Worm (Caenorhabditis elegans) whole organism, L1 larva: ENCODE results near the gene C35A5.11.
A peak's percentile ranks its signal among the peaks of the same experiment; 100 is the strongest.

Experiments used
- C04F5.9 ChIP-seq: sonication (generic microtip); optimal IDR thresholded peaks from 2 replicates; lab custom pipeline; 2016; ENCODE audit warnings: missing genetic modification characterization, missing compliant biosample characterization
- C34B4.2 ChIP-seq: sonication (generic microtip); optimal IDR thresholded peaks from 2 replicates; lab custom pipeline; 2017; ENCODE audit warnings: mild to moderate bottlenecking, missing genetic modification characterization, missing compliant biosample characterization
- aha-1 ChIP-seq: fragments of 150-350 bp; optimal IDR thresholded peaks from 2 replicates; lab custom pipeline; 2014; ENCODE audit warnings: missing biosample characterization, missing genetic modification characterization
- alr-1 ChIP-seq: fragments of 200-800 bp; sonication (Bioruptor generic); optimal IDR thresholded peaks from 2 replicates; lab custom pipeline; 2018; ENCODE audit warnings: borderline replicate concordance, mild to moderate bottlenecking, missing genetic modification characterization, missing compliant biosample characterization
- aly-2 ChIP-seq: fragments of 150-350 bp; optimal IDR thresholded peaks from 2 replicates; lab custom pipeline; 2014; ENCODE audit warnings: missing biosample characterization, missing genetic modification characterization
- ama-1 ChIP-seq: fragments of 150-350 bp; optimal IDR thresholded peaks from 2 replicates; lab custom pipeline; 2014
- blmp-1 ChIP-seq: fragments of 150-350 bp; optimal IDR thresholded peaks from 2 replicates; lab custom pipeline; 2014; ENCODE audit warnings: missing biosample characterization, missing genetic modification characterization
- ceh-63 ChIP-seq: fragments of 200-800 bp; sonication (Bioruptor generic); optimal IDR thresholded peaks from 2 replicates; lab custom pipeline; 2018; ENCODE audit warnings: mild to moderate bottlenecking, missing genetic modification characterization, missing compliant biosample characterization
- ceh-82 ChIP-seq, 3 experiments: fragments of 150-350 bp in 1 of 3; sonication (generic microtip) in 2 of 3; optimal IDR thresholded peaks; 2 replicates each; lab custom pipeline; 2014 to 2017; ENCODE audit warnings: missing biosample characterization in 3 of 3, missing genetic modification characterization in 3 of 3
- dpl-1 ChIP-seq, 3 experiments: fragments of 150-350 bp in 2 of 3; sonication (generic microtip) in 1 of 3; optimal IDR thresholded peaks; 2 replicates each; lab custom pipeline; 2014 to 2017; ENCODE audit warnings: missing biosample characterization in 3 of 3, missing genetic modification characterization in 3 of 3, missing genetic modification reagents in 3 of 3
- dsc-1 ChIP-seq: sonication (generic microtip); optimal IDR thresholded peaks from 2 replicates; lab custom pipeline; 2016; ENCODE audit warnings: mild to moderate bottlenecking, missing genetic modification characterization, missing compliant biosample characterization
- efl-1 ChIP-seq, 4 experiments: fragments of 150-350 bp; optimal IDR thresholded peaks in 3 of 4; peaks in 1 of 4; 1 replicate in 1 of 4; 2 replicates in 3 of 4; lab custom pipeline; 2014; ENCODE audit warnings: missing biosample characterization in 2 of 4, missing genetic modification characterization in 2 of 4, missing genetic modification reagents in 2 of 4
- elt-2 ChIP-seq: sonication (generic microtip); optimal IDR thresholded peaks from 2 replicates; lab custom pipeline; 2016; ENCODE audit warnings: missing genetic modification characterization, mild to moderate bottlenecking, inconsistent platforms, missing compliant biosample characterization, missing genetic modification reagents
- elt-3 ChIP-seq, 6 experiments: fragments of 150-350 bp in 1 of 6; sonication (generic microtip); optimal IDR thresholded peaks; 2 replicates each; lab custom pipeline; 2017 to 2018; ENCODE audit warnings: missing biosample characterization in 6 of 6, missing genetic modification characterization in 6 of 6, inconsistent platforms in 1 of 6
- fkh-10 ChIP-seq: sonication (generic microtip); optimal IDR thresholded peaks from 2 replicates; lab custom pipeline; 2017; ENCODE audit warnings: missing biosample characterization, missing genetic modification reagents, missing genetic modification characterization
- fkh-4 ChIP-seq: sonication (generic microtip); optimal IDR thresholded peaks from 2 replicates; lab custom pipeline; 2016; ENCODE audit warnings: missing compliant biosample characterization, missing genetic modification characterization, borderline replicate concordance
- hlh-17 ChIP-seq: fragments of 200-800 bp; sonication (Bioruptor generic); optimal IDR thresholded peaks from 2 replicates; lab custom pipeline; 2018; ENCODE audit warnings: missing genetic modification characterization, mild to moderate bottlenecking, missing compliant biosample characterization, moderate library complexity, borderline replicate concordance
- jun-1 ChIP-seq: fragments of 150-350 bp; optimal IDR thresholded peaks from 2 replicates; lab custom pipeline; 2014; ENCODE audit warnings: missing biosample characterization, missing genetic modification reagents, missing genetic modification characterization
- lin-13 ChIP-seq: fragments of 150-350 bp; optimal IDR thresholded peaks from 2 replicates; lab custom pipeline; 2014; ENCODE audit warnings: missing biosample characterization, missing genetic modification reagents, missing genetic modification characterization
- lin-14 ChIP-seq: fragments of 200-800 bp; sonication (Bioruptor generic); optimal IDR thresholded peaks from 2 replicates; lab custom pipeline; 2018; ENCODE audit warnings: mild to moderate bottlenecking, missing genetic modification characterization, moderate library complexity, missing compliant biosample characterization
- lin-35 ChIP-seq, 2 experiments: fragments of 150-350 bp; optimal IDR thresholded peaks; 2 replicates each; lab custom pipeline; 2014; ENCODE audit warnings: missing biosample characterization in 2 of 2, missing genetic modification characterization in 2 of 2, missing genetic modification reagents in 2 of 2
- lsy-2 ChIP-seq, 2 experiments: fragments of 150-350 bp; optimal IDR thresholded peaks; 2 replicates each; lab custom pipeline; 2014; ENCODE audit warnings: missing biosample characterization in 2 of 2, missing genetic modification characterization in 2 of 2
- mdl-1 ChIP-seq, 2 experiments: fragments of 150-350 bp; optimal IDR thresholded peaks; 2 replicates each; lab custom pipeline; 2014 to 2017; ENCODE audit warnings: missing biosample characterization in 2 of 2, missing genetic modification characterization in 2 of 2, inconsistent platforms in 1 of 2
- mef-2 ChIP-seq: fragments of 150-350 bp; optimal IDR thresholded peaks from 2 replicates; lab custom pipeline; 2014; ENCODE audit warnings: missing biosample characterization, missing genetic modification characterization
- nhr-12 ChIP-seq: sonication (generic microtip); optimal IDR thresholded peaks from 2 replicates; lab custom pipeline; 2017; ENCODE audit warnings: missing biosample characterization, missing genetic modification characterization
- nhr-19 ChIP-seq: fragments of 200-800 bp; sonication (Bioruptor generic); conservative IDR thresholded peaks from 2 replicates; pipeline ENCODE4 v1.3.6; 2022; ENCODE audit warnings: missing genetic modification characterization, missing compliant biosample characterization
- nhr-20 ChIP-seq: sonication (generic microtip); optimal IDR thresholded peaks from 2 replicates; lab custom pipeline; 2016; ENCODE audit warnings: mild to moderate bottlenecking, missing genetic modification characterization, missing compliant biosample characterization
- nhr-28 ChIP-seq: fragments of 150-350 bp; optimal IDR thresholded peaks from 2 replicates; lab custom pipeline; 2014; ENCODE audit warnings: missing biosample characterization, missing genetic modification characterization
- nhr-47 ChIP-seq: sonication (generic microtip); optimal IDR thresholded peaks from 2 replicates; lab custom pipeline; 2016; ENCODE audit warnings: mild to moderate bottlenecking, missing genetic modification characterization, moderate library complexity, missing compliant biosample characterization
- nhr-77 ChIP-seq: fragments of 150-350 bp; optimal IDR thresholded peaks from 2 replicates; lab custom pipeline; 2014; ENCODE audit warnings: missing biosample characterization, missing genetic modification characterization
- nhr-90 ChIP-seq: sonication (generic microtip); optimal IDR thresholded peaks from 2 replicates; lab custom pipeline; 2016; ENCODE audit warnings: mild to moderate bottlenecking, missing genetic modification characterization, missing compliant biosample characterization; ENCODE audit not compliant: poor library complexity
- pqm-1 ChIP-seq: sonication (generic microtip); optimal IDR thresholded peaks from 3 replicates; lab custom pipeline; 2017; ENCODE audit warnings: missing biosample characterization, missing genetic modification characterization
- snu-23 ChIP-seq: sonication (generic microtip); optimal IDR thresholded peaks from 2 replicates; lab custom pipeline; 2016; ENCODE audit warnings: missing genetic modification characterization, missing compliant biosample characterization
- sox-4 ChIP-seq: sonication (generic microtip); optimal IDR thresholded peaks from 2 replicates; lab custom pipeline; 2016; ENCODE audit warnings: missing genetic modification characterization, missing compliant biosample characterization
- sptf-1 ChIP-seq: fragments of 150-350 bp; optimal IDR thresholded peaks from 2 replicates; lab custom pipeline; 2014; ENCODE audit warnings: missing biosample characterization, missing genetic modification characterization
- sup-37 ChIP-seq: fragments of 200-800 bp; sonication (Bioruptor generic); optimal IDR thresholded peaks from 2 replicates; lab custom pipeline; 2018; ENCODE audit warnings: mild to moderate bottlenecking, missing genetic modification characterization, missing compliant biosample characterization
- tbx-2 ChIP-seq: sonication (generic microtip); optimal IDR thresholded peaks from 2 replicates; lab custom pipeline; 2016; ENCODE audit warnings: missing genetic modification characterization, missing compliant biosample characterization
- unc-62 ChIP-seq: fragments of 150-350 bp; optimal IDR thresholded peaks from 2 replicates; lab custom pipeline; 2014; ENCODE audit warnings: missing biosample characterization, missing genetic modification reagents, missing genetic modification characterization
- unc-86 ChIP-seq: sonication (generic microtip); optimal IDR thresholded peaks from 2 replicates; lab custom pipeline; 2016; ENCODE audit warnings: missing genetic modification characterization, missing compliant biosample characterization
- unc-98 ChIP-seq: fragments of 200-800 bp; sonication (Bioruptor generic); IDR thresholded peaks from 2 replicates; pipeline ENCODE4 v1.3.6; 2022; ENCODE audit warnings: missing genetic modification characterization, missing compliant biosample characterization
- xbp-1 ChIP-seq: sonication (generic microtip); optimal IDR thresholded peaks from 2 replicates; lab custom pipeline; 2016; ENCODE audit warnings: missing genetic modification characterization, missing compliant biosample characterization
- zag-1 ChIP-seq: fragments of 150-350 bp; optimal IDR thresholded peaks from 2 replicates; lab custom pipeline; 2014; ENCODE audit warnings: missing biosample characterization, missing genetic modification characterization
- ztf-4 ChIP-seq: fragments of 150-350 bp; optimal IDR thresholded peaks from 2 replicates; lab custom pipeline; 2014; ENCODE audit warnings: missing biosample characterization, missing genetic modification characterization

The C35A5.11 gene

ce11 chrV:10525902-10526301 lies 23.0 kb upstream of the C35A5.11 start, which contains the start of the genes C35A5.8 and hda-11 (continued):
- TF ChIP-seq zag-1, result no peak
- peak; percentile 82 for TF ChIP-seq nhr-20 (tag; lab: Kevin White, UChicago)
- TF ChIP-seq C04F5.9 (tag; lab: Kevin White, UChicago), result peak; percentile 81
- no peak for TF ChIP-seq aha-1 (tag; lab: Kevin White, UChicago)
- TF ChIP-seq nhr-77, result no peak
- peak; percentile 91 for TF ChIP-seq fkh-4
- peak; percentile 86 for TF ChIP-seq snu-23 (GFP tag; lab: Kevin White, UChicago)
- peak; percentile 71 to 74 for TF ChIP-seq lin-35 (GFP tag; optimal IDR thresholded peaks at IDR 0.05; lab: Kevin White, UChicago)
- peak; percentile 59 for TF ChIP-seq unc-86 (tag; lab: Kevin White, UChicago)
- no peak for TF ChIP-seq unc-62
- TF ChIP-seq alr-1, result no peak
- peak; percentile 54 to 61 for TF ChIP-seq lsy-2 (tag; optimal IDR thresholded peaks at IDR 0.05; lab: Kevin White, UChicago)
- no peak for TF ChIP-seq mef-2 (tag; lab: Kevin White, UChicago)
- peak; percentile 91 for TF ChIP-seq nhr-90 (tag; lab: Kevin White, UChicago)
- TF ChIP-seq C34B4.2 (tag; lab: Kevin White, UChicago), result no peak
- TF ChIP-seq xbp-1, result peak; percentile 80
- peak; percentile 20 for TF ChIP-seq sup-37
- peak; percentile 46 for TF ChIP-seq blmp-1 (tag; lab: Kevin White, UChicago)
- TF ChIP-seq efl-1 (optimal IDR thresholded peaks at IDR 0.05; lab: Kevin White, UChicago), result peak; percentile 71 to 77
- TF ChIP-seq efl-1 (GFP tag; optimal IDR thresholded peaks at IDR 0.05 in 1 of 2; lab: Kevin White, UChicago), result peak; percentile 71 to 97
- no peak for TF ChIP-seq sptf-1 (tag; lab: Kevin White, UChicago)
- peak; percentile 91 for TF ChIP-seq nhr-47 (tag; lab: Kevin White, UChicago)
- no peak for TF ChIP-seq ama-1 (lab: Kevin White, UChicago)
- peak; percentile 89 for TF ChIP-seq sox-4 (tag; lab: Kevin White, UChicago)
- TF ChIP-seq nhr-28, result no peak
- peak; percentile 64 to 75 (median 71) for TF ChIP-seq dpl-1 (GFP tag; optimal IDR thresholded peaks at IDR 0.05; lab: Kevin White, UChicago)
- TF ChIP-seq nhr-12 (tag; lab: Kevin White, UChicago), result no peak
- peak; percentile 59 for TF ChIP-seq ceh-63
- peak in 1 of 2 experiments; percentile 24 for TF ChIP-seq mdl-1 (tag; optimal IDR thresholded peaks at IDR 0.05; lab: Kevin White, UChicago)
- TF ChIP-seq jun-1 (tag; lab: Kevin White, UChicago), result no peak
- no peak for TF ChIP-seq pqm-1 (tag; lab: Kevin White, UChicago)
- TF ChIP-seq fkh-10, result no peak
- peak; percentile 36 for TF ChIP-seq lin-13 (GFP tag; lab: Kevin White, UChicago)
- peak; percentile 79 for TF ChIP-seq elt-2 (tag; lab: Kevin White, UChicago)
- TF ChIP-seq nhr-19, result peak; percentile 82
- TF ChIP-seq tbx-2 (tag; lab: Kevin White, UChicago), result peak; percentile 89
- peak in 1 of 6 experiments; percentile 22 for TF ChIP-seq elt-3 (tag; optimal IDR thresholded peaks at IDR 0.05; lab: Kevin White, UChicago)
- TF ChIP-seq unc-98 (GFP tag; lab: Robert Waterston, UW), result peak; percentile 79
- TF ChIP-seq ztf-4 (tag; lab: Kevin White, UChicago), result peak; percentile 34
- TF ChIP-seq aly-2 (tag; lab: Kevin White, UChicago), result no peak
- TF ChIP-seq hlh-17 (GFP tag; lab: Kevin White, UChicago), result no peak
- TF ChIP-seq ceh-82 (tag; optimal IDR thresholded peaks at IDR 0.05; lab: Kevin White, UChicago), result peak; percentile 46 to 59 (median 51)

- TF ChIP-seq ztf-4 (tag; lab: Kevin White, UChicago) (no peak), fkh-10 (peak; percentile 51), lin-14 (GFP tag; lab: Kevin White, UChicago) (peak; percentile 24), dsc-1 (tag; lab: Kevin White, UChicago) (no peak), nhr-47 (tag; lab: Kevin White, UChicago) (no peak)
Observed at ce11 chrV:10516702-10517101, 13.8 kb upstream of the C35A5.11 start.
